Worm (Caenorhabditis elegans): ENCODE data around the gene nspg-1.

DNA sequence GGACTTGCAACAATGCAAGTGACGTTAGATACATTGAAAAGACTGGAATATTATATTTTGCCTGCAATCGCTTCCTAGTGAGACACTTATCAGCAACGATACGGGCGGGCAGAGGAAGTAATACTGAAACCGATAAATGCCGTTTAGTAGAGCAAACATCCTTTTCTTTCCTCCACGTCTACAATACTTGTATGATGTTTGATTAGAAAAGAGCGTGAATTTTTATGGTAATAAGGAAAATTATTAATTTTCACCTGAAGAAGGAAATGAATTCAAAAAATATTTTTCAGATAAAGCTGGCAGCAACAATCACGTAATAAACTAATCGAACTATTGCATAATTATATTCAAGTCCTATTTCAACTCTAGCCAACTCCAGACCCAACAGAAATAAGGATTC is 13.1 kb downstream of the nspg-1 start, which contains the start of gene C44H9.7:
- TF ChIP-seq lin-13 (GFP tag; optimal IDR thresholded peaks at IDR 0.05) (no peak), egl-27 (tag; optimal IDR thresholded peaks at IDR 0.05) (no peak), fos-1 (tag; optimal IDR thresholded peaks at IDR 0.05) (no peak), nhr-237 (tag; optimal IDR thresholded peaks at IDR 0.05) (no peak), skn-1 (tag; optimal IDR thresholded peaks at IDR 0.05) (no peak), nhr-76 (tag; optimal IDR thresholded peaks at IDR 0.05) (no peak), ZK337.2 (GFP tag; IDR thresholded peaks at IDR 0.05) (no peak), R02D3.7 (tag; optimal IDR thresholded peaks at IDR 0.05) (no peak), ztf-11 (tag; optimal IDR thresholded peaks at IDR 0.05) (no peak), unc-130 (GFP tag; optimal IDR thresholded peaks at IDR 0.05) (no peak), ama-1 (optimal IDR thresholded peaks at IDR 0.05) (no peak)
